Worm (Caenorhabditis elegans): Measurements from ENCODE around the gene Y73F4A.2.
A peak's percentile ranks its signal among the peaks of the same experiment; 100 is the strongest.

DNA sequence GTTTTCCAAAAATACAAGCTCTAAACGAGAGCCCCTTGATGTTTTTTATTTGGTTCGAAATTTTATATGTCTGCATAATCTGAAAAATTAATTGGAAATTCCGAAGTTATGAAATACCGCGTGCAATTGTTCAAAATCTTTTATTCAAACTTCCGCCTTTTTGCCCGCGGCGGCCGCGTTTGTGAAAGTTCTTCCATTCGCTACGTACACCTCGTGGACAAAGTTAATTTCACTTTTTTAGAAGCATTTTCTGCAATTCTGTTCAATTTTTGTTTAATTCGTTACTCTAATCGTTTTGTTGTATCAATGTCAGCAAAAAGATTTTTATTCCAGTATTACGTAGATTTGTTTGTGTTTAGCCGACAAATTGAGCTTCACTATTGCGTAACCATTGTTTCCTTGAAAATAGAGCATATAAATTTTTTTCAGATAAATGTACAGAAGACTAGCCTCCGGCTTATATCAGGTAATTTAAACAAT is 31.1 kb upstream of the Y73F4A.2 start, which contains the start of gene mppb-1:
- TF ChIP-seq lin-35 (GFP tag; optimal IDR thresholded peaks at IDR 0.05) (peak; percentile 20 to 92 (median 48)), unc-62 (GFP tag; optimal IDR thresholded peaks at IDR 0.05) (no peak), ztf-25 (GFP tag; IDR thresholded peaks at IDR 0.05) (no peak), somi-1 (GFP tag; optimal IDR thresholded peaks at IDR 0.05) (no peak), lsy-27 (tag; optimal IDR thresholded peaks at IDR 0.05; ENCODE audit: borderline replicate concordance, insufficient read depth) (no peak), rcor-1 (GFP tag; IDR thresholded peaks at IDR 0.05) (peak; percentile 60), pha-4 (tag; optimal IDR thresholded peaks at IDR 0.05) (no peak)
